Worm (Caenorhabditis elegans): Measurements from ENCODE around the gene ins-37.

The ins-37 gene

DNA sequence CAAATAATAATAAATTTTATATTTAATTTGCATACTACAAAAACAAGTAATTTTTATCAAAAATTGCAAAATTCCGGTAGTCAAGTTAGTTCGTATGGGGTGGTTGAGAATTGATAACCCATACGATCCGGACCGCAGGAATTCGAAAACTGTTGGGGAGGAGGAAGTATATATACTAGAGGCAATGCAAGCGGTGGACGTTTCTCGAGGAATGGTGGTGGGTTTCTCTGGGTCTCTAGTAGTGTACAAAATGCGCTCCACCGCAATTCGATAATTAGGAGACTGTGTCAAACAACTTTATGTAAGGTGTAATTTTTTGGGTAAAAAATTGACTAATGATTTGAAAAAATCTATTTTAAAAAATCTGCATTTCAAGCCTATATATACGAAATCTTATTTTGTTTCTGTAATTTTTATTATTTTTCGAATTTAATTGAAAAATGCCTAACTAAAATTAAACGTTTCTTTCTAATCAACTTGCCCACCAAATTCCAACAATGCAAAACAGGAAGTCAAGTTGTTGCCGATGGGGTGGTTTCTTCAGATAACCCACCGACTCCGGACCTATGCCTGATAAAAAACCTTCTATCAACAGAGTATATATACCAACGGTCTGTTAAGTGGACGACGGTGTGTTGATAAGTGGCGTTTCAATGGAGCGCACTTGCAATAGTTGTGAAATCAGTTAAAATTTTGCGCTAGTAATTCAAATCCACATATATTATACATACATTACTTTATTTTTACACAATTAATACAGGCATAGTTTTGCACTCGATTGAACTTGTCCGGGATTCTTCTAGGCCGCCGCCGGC, 1.3 kb downstream of the ins-37 start (continued):
- TF ChIP-seq ttx-3 (tag; optimal IDR thresholded peaks at IDR 0.05) (peak; percentile 73), lin-11 (tag; optimal IDR thresholded peaks at IDR 0.05) (peak; percentile 68), pat-9 (tag; optimal IDR thresholded peaks at IDR 0.05) (peak; percentile 77), Y22D7AL.16 (tag; optimal IDR thresholded peaks at IDR 0.05) (peak; percentile 72), ref-2 (tag; optimal IDR thresholded peaks at IDR 0.05) (peak; percentile 78), gmeb-2 (tag; optimal IDR thresholded peaks at IDR 0.05) (peak; percentile 72), ceh-18 (tag; optimal IDR thresholded peaks at IDR 0.05) (peak; percentile 64), nhr-232 (tag; optimal IDR thresholded peaks at IDR 0.05) (peak; percentile 52), pha-4 (tag; optimal IDR thresholded peaks at IDR 0.05) (no peak), ets-4 (tag; optimal IDR thresholded peaks at IDR 0.05) (peak; percentile 52), mec-3 (tag; optimal IDR thresholded peaks at IDR 0.05; ENCODE audit: borderline replicate concordance) (no peak), ceh-30 (tag; optimal IDR thresholded peaks at IDR 0.05) (no peak), C38D4.7 (GFP tag; optimal IDR thresholded peaks at IDR 0.05) (peak; percentile 75), unc-55 (GFP tag; optimal IDR thresholded peaks at IDR 0.05) (peak; percentile 62), nfya-1 (tag; optimal IDR thresholded peaks at IDR 0.05) (peak; percentile 80), pros-1 (tag; optimal IDR thresholded peaks at IDR 0.05) (peak; percentile 28), ceh-48 (tag; optimal IDR thresholded peaks at IDR 0.05) (peak; percentile 74), ceh-34 (tag; optimal IDR thresholded peaks at IDR 0.05) (peak; percentile 65), fkh-6 (tag; optimal IDR thresholded peaks at IDR 0.05) (peak; percentile 61), tbx-2 (tag; optimal IDR thresholded peaks at IDR 0.05) (peak; percentile 77), hlh-30 (tag; optimal IDR thresholded peaks at IDR 0.05; ENCODE audit: insufficient read depth) (peak; percentile 15), ceh-19 (GFP tag; optimal IDR thresholded peaks at IDR 0.05) (peak; percentile 86), dve-1 (tag; optimal IDR thresholded peaks at IDR 0.05) (peak; percentile 81), che-1 (tag; optimal IDR thresholded peaks at IDR 0.05) (peak; percentile 82), madf-2 (tag; optimal IDR thresholded peaks at IDR 0.05) (peak; percentile 83), sox-2 (GFP tag; IDR thresholded peaks at IDR 0.05) (peak; percentile 70), eyg-1 (tag; optimal IDR thresholded peaks at IDR 0.05) (peak; percentile 50), unc-86 (tag; optimal IDR thresholded peaks at IDR 0.05) (peak; percentile 72), hlh-13 (GFP tag; optimal IDR thresholded peaks at IDR 0.05) (peak; percentile 84), fax-1 (tag; optimal IDR thresholded peaks at IDR 0.05) (peak; percentile 71), fkh-10 (GFP tag; optimal IDR thresholded peaks at IDR 0.05) (no peak), ceh-24 (tag; optimal IDR thresholded peaks at IDR 0.05) (peak; percentile 31), pha-2 (tag; optimal IDR thresholded peaks at IDR 0.05) (peak; percentile 83), pax-1 (tag; optimal IDR thresholded peaks at IDR 0.05) (peak; percentile 60), hlh-15 (tag; optimal IDR thresholded peaks at IDR 0.05) (peak; percentile 67), tbx-7 (tag; optimal IDR thresholded peaks at IDR 0.05) (peak; percentile 33), ama-1 (optimal IDR thresholded peaks at IDR 0.05) (no peak), K02D7.2 (tag; optimal IDR thresholded peaks at IDR 0.05) (peak; percentile 54), hlh-6 (tag; optimal IDR thresholded peaks at IDR 0.05) (peak; percentile 38), elt-4 (tag; optimal IDR thresholded peaks at IDR 0.05) (no peak), hlh-8 (tag; optimal IDR thresholded peaks at IDR 0.05) (peak; percentile 68), odd-2 (tag; optimal IDR thresholded peaks at IDR 0.05) (peak; percentile 59), nhr-11 (tag; optimal IDR thresholded peaks at IDR 0.05) (no peak)

DNA sequence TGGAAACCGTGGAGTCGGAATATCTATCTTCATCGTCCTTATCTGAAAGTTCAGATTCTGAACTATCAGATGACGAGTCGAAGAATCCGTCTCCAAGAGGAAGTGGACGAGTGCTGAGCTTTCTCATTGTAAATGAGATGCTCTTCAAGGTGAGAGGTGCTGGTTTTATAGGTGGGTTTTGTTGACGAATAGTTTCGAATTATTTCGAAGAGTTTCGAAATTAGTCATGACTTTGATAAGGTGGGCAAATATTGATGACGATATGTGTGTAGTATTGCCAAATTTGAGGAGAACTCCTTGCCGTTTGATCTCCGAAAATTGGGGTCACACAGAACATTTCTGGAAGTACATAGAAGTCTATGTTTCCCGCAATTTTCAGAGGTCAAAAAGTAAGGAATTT, 2.4 kb downstream of the ins-37 start, which contains the start of gene F08G2.5:
TSS of gene F08G2.5 (minus strand) at position 127 of the 400 bp plus-strand sequence.
- TF ChIP-seq T23F11.4 (GFP tag; optimal IDR thresholded peaks at IDR 0.05), result no peak
